Worm (Caenorhabditis elegans) whole organism, L2 larva: ENCODE data around the gene C48B4.11.

Experiments used
- ceh-82 ChIP-seq: fragments of 150-350 bp; optimal IDR thresholded peaks from 2 replicates; lab custom pipeline; 2014; ENCODE audit warnings: missing biosample characterization, missing genetic modification characterization
- fos-1 ChIP-seq: fragments of 150-350 bp; optimal IDR thresholded peaks from 2 replicates; lab custom pipeline; 2014; ENCODE audit warnings: missing biosample characterization, missing genetic modification characterization
- mbf-1 ChIP-seq: sonication (generic microtip); optimal IDR thresholded peaks from 2 replicates; lab custom pipeline; 2017; ENCODE audit warnings: missing biosample characterization, missing genetic modification characterization
- nhr-11 ChIP-seq: fragments of 150-350 bp; optimal IDR thresholded peaks from 2 replicates; lab custom pipeline; 2014; ENCODE audit warnings: missing biosample characterization, missing genetic modification characterization
- nhr-237 ChIP-seq: fragments of 150-350 bp; optimal IDR thresholded peaks from 2 replicates; lab custom pipeline; 2014; ENCODE audit warnings: missing biosample characterization, missing genetic modification characterization
- peb-1 ChIP-seq: fragments of 150-350 bp; optimal IDR thresholded peaks from 2 replicates; lab custom pipeline; 2014; ENCODE audit warnings: missing biosample characterization, missing genetic modification characterization
- sem-4 ChIP-seq: fragments of 150-350 bp; optimal IDR thresholded peaks from 2 replicates; lab custom pipeline; 2014; ENCODE audit warnings: missing biosample characterization, missing genetic modification reagents, missing genetic modification characterization
- snpc-4 ChIP-seq: fragments of 150-350 bp; optimal IDR thresholded peaks from 2 replicates; lab custom pipeline; 2014; ENCODE audit warnings: missing biosample characterization, missing genetic modification characterization
- unc-62 ChIP-seq: fragments of 150-350 bp; optimal IDR thresholded peaks from 2 replicates; lab custom pipeline; 2014; ENCODE audit warnings: missing biosample characterization, missing genetic modification reagents, missing genetic modification characterization
- ztf-11 ChIP-seq: sonication (generic microtip); optimal IDR thresholded peaks from 2 replicates; lab custom pipeline; 2017; ENCODE audit warnings: missing biosample characterization, missing genetic modification characterization

DNA sequence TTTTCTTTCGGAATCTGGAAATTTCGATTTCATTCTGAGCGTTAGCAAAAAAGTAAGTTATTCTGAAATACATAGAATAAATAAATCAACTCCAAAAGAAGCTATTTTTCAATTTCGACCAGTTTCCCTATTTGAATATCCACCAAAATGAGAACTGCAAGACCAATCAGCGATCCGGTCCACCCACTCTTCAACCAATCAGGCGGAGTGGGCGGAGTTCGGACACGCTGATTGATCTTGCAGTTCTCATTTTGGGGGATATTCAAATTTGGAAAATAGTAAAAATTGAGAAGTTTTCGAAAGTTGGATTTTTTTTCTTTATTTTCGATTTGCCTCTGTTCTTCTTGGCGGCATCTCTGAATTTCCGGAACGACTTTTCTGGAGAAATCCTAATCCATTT is 5.0 kb upstream of the C48B4.11 start:
- TF ChIP-seq mbf-1 (tag; lab: Kevin White, UChicago) (no peak), ceh-82 (no peak), fos-1 (tag; lab: Kevin White, UChicago) (no peak), peb-1 (no peak), sem-4 (tag; lab: Kevin White, UChicago) (no peak), unc-62 (GFP tag; lab: Kevin White, UChicago) (no peak), nhr-11 (tag; lab: Kevin White, UChicago) (no peak), snpc-4 (tag; lab: Kevin White, UChicago) (no peak), ztf-11 (tag; lab: Kevin White, UChicago) (no peak), nhr-237 (tag; lab: Kevin White, UChicago) (no peak)
